Worm (Caenorhabditis elegans) whole organism, late embryonic: ENCODE data around the gene srbc-42.

ENCODE experiments used
- K02D7.2 ChIP-seq: sonication (generic microtip); optimal IDR thresholded peaks from 2 replicates; lab custom pipeline; 2017; ENCODE audit warnings: mild to moderate bottlenecking, missing genetic modification characterization, missing compliant biosample characterization
- ama-1 ChIP-seq: fragments of 150-350 bp; optimal IDR thresholded peaks from 2 replicates; lab custom pipeline; 2014
- ceh-31 ChIP-seq: sonication (generic microtip); optimal IDR thresholded peaks from 2 replicates; lab custom pipeline; 2016; ENCODE audit warnings: missing genetic modification characterization, missing compliant biosample characterization
- odd-2 ChIP-seq: sonication (generic microtip); optimal IDR thresholded peaks from 2 replicates; lab custom pipeline; 2017; ENCODE audit warnings: antibody characterized with exemption, mild to moderate bottlenecking, missing genetic modification characterization, missing compliant biosample characterization
- pha-4 ChIP-seq: fragments of 150-350 bp; optimal IDR thresholded peaks from 2 replicates; lab custom pipeline; 2018; ENCODE audit warnings: missing biosample characterization, missing genetic modification reagents, missing genetic modification characterization
- rnt-1 ChIP-seq: sonication (generic microtip); optimal IDR thresholded peaks from 2 replicates; lab custom pipeline; 2016; ENCODE audit warnings: missing genetic modification characterization, missing compliant biosample characterization
- sox-4 ChIP-seq: sonication (generic microtip); optimal IDR thresholded peaks from 2 replicates; lab custom pipeline; 2017; ENCODE audit warnings: mild to moderate bottlenecking, missing genetic modification characterization, inconsistent platforms, missing compliant biosample characterization
- syd-9 ChIP-seq: sonication (generic microtip); optimal IDR thresholded peaks from 2 replicates; lab custom pipeline; 2016; ENCODE audit warnings: mild to moderate bottlenecking, missing genetic modification characterization, moderate library complexity, missing compliant biosample characterization
- tbx-2 ChIP-seq: sonication (generic microtip); optimal IDR thresholded peaks from 2 replicates; lab custom pipeline; 2016; ENCODE audit warnings: missing genetic modification characterization, missing compliant biosample characterization
- unc-55 ChIP-seq: sonication (generic microtip); optimal IDR thresholded peaks from 2 replicates; lab custom pipeline; 2017; ENCODE audit warnings: missing biosample characterization, missing genetic modification reagents, missing genetic modification characterization

ce11 chrV:2187864-2188345 lies 3.1 kb downstream of the srbc-42 start, which contains the start of gene Y5H2B.3:
- TF ChIP-seq ceh-31 (tag; lab: Kevin White, UChicago) (no peak), ama-1 (lab: Kevin White, UChicago) (no peak), tbx-2 (no peak), sox-4 (tag; lab: Kevin White, UChicago) (no peak), K02D7.2 (tag; lab: Kevin White, UChicago) (no peak), odd-2 (tag; lab: Kevin White, UChicago) (no peak), rnt-1 (tag; lab: Kevin White, UChicago) (no peak), unc-55 (no peak), pha-4 (tag; lab: Kevin White, UChicago) (no peak), syd-9 (tag; lab: Kevin White, UChicago) (no peak)
